Fruit fly (Drosophila melanogaster) whole organism, embryonic: ENCODE results near the gene Atg6.

ENCODE experiments used
- Bgb ChIP-seq: fragments of 200-800 bp; sonication (Bioruptor generic); IDR thresholded peaks from 2 replicates; pipeline ENCODE4 v1.3.6; 2022; ENCODE audit warnings: missing biosample characterization, missing genetic modification characterization; ENCODE audit not compliant: partially characterized antibody
- CG12155 ChIP-seq: fragments of 200-800 bp; sonication (Bioruptor generic); optimal IDR thresholded peaks from 3 replicates; lab custom pipeline; 2016; ENCODE audit warnings: missing biosample characterization, missing genetic modification characterization
- CG12769 ChIP-seq: fragments of 200-800 bp; sonication (Bioruptor generic); optimal IDR thresholded peaks from 2 replicates; lab custom pipeline; 2019; ENCODE audit warnings: missing biosample characterization, mild to moderate bottlenecking, missing genetic modification characterization, moderate library complexity
- CG13296 ChIP-seq: fragments of 200-800 bp; sonication (Bioruptor generic); optimal IDR thresholded peaks from 3 replicates; lab custom pipeline; 2018; ENCODE audit warnings: missing biosample characterization, mild to moderate bottlenecking, missing genetic modification characterization
- CG13424 ChIP-seq: fragments of 200-800 bp; sonication (Bioruptor generic); optimal IDR thresholded peaks from 2 replicates; lab custom pipeline; 2019; ENCODE audit warnings: missing biosample characterization, mild to moderate bottlenecking, missing genetic modification characterization, moderate library complexity
- CG13894 ChIP-seq: fragments of 200-800 bp; sonication (Bioruptor generic); optimal IDR thresholded peaks from 3 replicates; lab custom pipeline; 2018; ENCODE audit warnings: missing biosample characterization, mild to moderate bottlenecking, missing genetic modification characterization, moderate library complexity
- CG15514 ChIP-seq: fragments of 200-800 bp; sonication (Bioruptor generic); optimal IDR thresholded peaks from 3 replicates; lab custom pipeline; 2017; ENCODE audit warnings: missing biosample characterization, missing genetic modification characterization, mild to moderate bottlenecking, moderate library complexity, missing genetic modification reagents
- CG1792 ChIP-seq: fragments of 200-800 bp; sonication (Bioruptor generic); optimal IDR thresholded peaks from 2 replicates; lab custom pipeline; 2016; ENCODE audit warnings: missing biosample characterization, missing genetic modification characterization
- CG1832 ChIP-seq: fragments of 200-800 bp; sonication (Bioruptor generic); optimal IDR thresholded peaks from 2 replicates; lab custom pipeline; 2017; ENCODE audit warnings: missing biosample characterization, mild to moderate bottlenecking, missing genetic modification characterization, inconsistent platforms
- CG18599 ChIP-seq: fragments of 200-800 bp; sonication (Bioruptor generic); optimal IDR thresholded peaks from 3 replicates; lab custom pipeline; 2017; ENCODE audit warnings: missing biosample characterization, missing genetic modification characterization, mild to moderate bottlenecking, moderate library complexity, missing genetic modification reagents
- CG2120 ChIP-seq: fragments of 200-800 bp; sonication (Bioruptor generic); optimal IDR thresholded peaks from 3 replicates; lab custom pipeline; 2016; ENCODE audit warnings: missing biosample characterization, missing genetic modification characterization
- CG2129 ChIP-seq: fragments of 200-800 bp; sonication (Bioruptor generic); IDR thresholded peaks from 2 replicates; pipeline ENCODE4 v1.3.6; 2022; ENCODE audit warnings: missing biosample characterization, missing genetic modification characterization; ENCODE audit not compliant: partially characterized antibody
- CG3847 ChIP-seq: fragments of 200-800 bp; sonication (Bioruptor generic); IDR thresholded peaks from 2 replicates; pipeline ENCODE4 v1.3.6; 2022; ENCODE audit warnings: missing biosample characterization, missing genetic modification characterization
- CG4404 ChIP-seq: fragments of 200-800 bp; sonication (Bioruptor generic); IDR thresholded peaks from 2 replicates; pipeline ENCODE4 v1.3.6; 2022; ENCODE audit warnings: missing biosample characterization, missing genetic modification characterization
- CG5245 ChIP-seq: fragments of 200-800 bp; sonication (Bioruptor generic); optimal IDR thresholded peaks from 3 replicates; lab custom pipeline; 2016; ENCODE audit warnings: missing biosample characterization, missing genetic modification characterization
- CG6683 ChIP-seq: fragments of 200-800 bp; sonication (Bioruptor generic); optimal IDR thresholded peaks from 2 replicates; lab custom pipeline; 2017; ENCODE audit warnings: missing biosample characterization, mild to moderate bottlenecking, missing genetic modification characterization, missing genetic modification reagents
- CG6813 ChIP-seq: fragments of 200-800 bp; sonication (Bioruptor generic); optimal IDR thresholded peaks from 2 replicates; lab custom pipeline; 2017; ENCODE audit warnings: missing biosample characterization, missing genetic modification characterization, mild to moderate bottlenecking, moderate library complexity, missing genetic modification reagents
- CG7357 ChIP-seq: fragments of 200-800 bp; sonication (Bioruptor generic); IDR thresholded peaks from 3 replicates; pipeline ENCODE4 v1.3.6; 2022; ENCODE audit warnings: missing biosample characterization, missing genetic modification characterization
- CG7745 ChIP-seq: fragments of 200-800 bp; sonication (Bioruptor generic); optimal IDR thresholded peaks from 2 replicates; lab custom pipeline; 2018; ENCODE audit warnings: missing biosample characterization, mild to moderate bottlenecking, missing genetic modification characterization, moderate library complexity
- CG9932 ChIP-seq: fragments of 200-800 bp; sonication (Bioruptor generic); IDR thresholded peaks from 2 replicates; pipeline ENCODE4 v1.3.6; 2022; ENCODE audit warnings: missing biosample characterization, missing genetic modification characterization
- CHES-1-like ChIP-seq: fragments of 200-800 bp; sonication (Bioruptor generic); optimal IDR thresholded peaks from 2 replicates; lab custom pipeline; 2016; ENCODE audit warnings: missing biosample characterization, missing genetic modification characterization
- Doc3 ChIP-seq: fragments of 200-800 bp; sonication (Bioruptor generic); IDR thresholded peaks from 3 replicates; pipeline ENCODE4 v1.3.6; 2022; ENCODE audit warnings: missing biosample characterization, missing genetic modification characterization; ENCODE audit not compliant: partially characterized antibody
- Gsc ChIP-seq: fragments of 200-800 bp; sonication (Bioruptor generic); IDR thresholded peaks from 2 replicates; pipeline ENCODE4 v1.3.6; 2022; ENCODE audit warnings: missing biosample characterization, missing genetic modification characterization
- Gug ChIP-seq: fragments of 200-800 bp; sonication (Bioruptor generic); IDR thresholded peaks from 4 replicates; pipeline ENCODE4 v1.3.6; 2022; ENCODE audit warnings: missing biosample characterization, missing genetic modification characterization
- Hr3 ChIP-seq: fragments of 200-800 bp; sonication (Bioruptor generic); optimal IDR thresholded peaks from 3 replicates; lab custom pipeline; 2016; ENCODE audit warnings: missing biosample characterization, missing genetic modification characterization
- Hr51 ChIP-seq, 2 experiments: fragments of 200-800 bp; sonication (Bioruptor generic); optimal IDR thresholded peaks; 2 replicates in 1 of 2; 3 replicates in 1 of 2; lab custom pipeline; 2016 to 2018; ENCODE audit warnings: missing biosample characterization in 2 of 2, missing genetic modification characterization in 2 of 2, mild to moderate bottlenecking in 1 of 2, moderate library complexity in 1 of 2
- Hsf ChIP-seq: fragments of 200-800 bp; sonication (Bioruptor generic); optimal IDR thresholded peaks from 3 replicates; lab custom pipeline; 2016; ENCODE audit warnings: missing biosample characterization, missing genetic modification characterization
- Lim3 ChIP-seq: fragments of 200-800 bp; sonication (Bioruptor generic); IDR thresholded peaks from 2 replicates; pipeline ENCODE4 v1.3.6; 2022; ENCODE audit warnings: missing biosample characterization, missing genetic modification characterization
- NC2α ChIP-seq: fragments of 200-800 bp; sonication (Bioruptor generic); optimal IDR thresholded peaks from 2 replicates; lab custom pipeline; 2016; ENCODE audit warnings: missing biosample characterization, missing genetic modification characterization
- Nf-YC ChIP-seq: fragments of 200-800 bp; optimal IDR thresholded peaks from 3 replicates; lab custom pipeline; 2019; ENCODE audit warnings: missing biosample characterization, mild to moderate bottlenecking, missing genetic modification characterization, moderate library complexity
- Oli ChIP-seq: fragments of 200-800 bp; sonication (Bioruptor generic); optimal IDR thresholded peaks from 2 replicates; lab custom pipeline; 2018; ENCODE audit warnings: missing biosample characterization, mild to moderate bottlenecking, missing genetic modification characterization, moderate library complexity
- Optix ChIP-seq: fragments of 200-800 bp; sonication (Bioruptor generic); IDR thresholded peaks from 3 replicates; pipeline ENCODE4 v1.3.6; 2022; ENCODE audit warnings: missing biosample characterization, missing genetic modification characterization
- Stat92E ChIP-seq, 3 experiments: fragments of >200 bp in 2 of 3; fragments of 200-800 bp in 1 of 3; sonication (Bioruptor generic) in 1 of 3; optimal IDR thresholded peaks; 2 replicates each; lab custom pipeline; 2017 to 2019; ENCODE audit warnings: missing biosample characterization in 3 of 3, missing genetic modification characterization in 3 of 3, mild to moderate bottlenecking in 1 of 3, moderate library complexity in 1 of 3
- abd-A ChIP-seq: fragments of 200-800 bp; sonication (Bioruptor generic); optimal IDR thresholded peaks from 3 replicates; lab custom pipeline; 2019; ENCODE audit warnings: missing biosample characterization, mild to moderate bottlenecking, missing genetic modification characterization, moderate library complexity
- ap ChIP-seq: fragments of 200-800 bp; sonication (Bioruptor generic); IDR thresholded peaks from 2 replicates; pipeline ENCODE4 v1.3.6; 2022; ENCODE audit warnings: missing biosample characterization, missing genetic modification characterization
- chif ChIP-seq, 2 experiments: fragments of 200-800 bp; sonication (Bioruptor generic); optimal IDR thresholded peaks; 3 replicates each; lab custom pipeline; 2016; ENCODE audit warnings: missing biosample characterization in 2 of 2, missing genetic modification characterization in 2 of 2
- crol ChIP-seq: fragments of 200-800 bp; sonication (Bioruptor generic); IDR thresholded peaks from 2 replicates; pipeline ENCODE4 v1.3.6; 2022; ENCODE audit warnings: missing biosample characterization, missing genetic modification characterization
- dan ChIP-seq: fragments of 200-800 bp; sonication (Bioruptor generic); IDR thresholded peaks from 2 replicates; pipeline ENCODE4 v1.3.6; 2022; ENCODE audit warnings: missing biosample characterization, missing genetic modification characterization
- dm ChIP-seq: fragments of 200-800 bp; sonication (Bioruptor generic); optimal IDR thresholded peaks from 3 replicates; lab custom pipeline; 2016; ENCODE audit warnings: missing biosample characterization, missing genetic modification characterization
- emc ChIP-seq: fragments of 200-800 bp; sonication (Bioruptor generic); optimal IDR thresholded peaks from 2 replicates; lab custom pipeline; 2016; ENCODE audit warnings: missing biosample characterization, missing genetic modification characterization
- hb ChIP-seq: fragments of 200-800 bp; sonication (Bioruptor generic); IDR thresholded peaks from 3 replicates; pipeline ENCODE4 v1.3.6; 2022; ENCODE audit warnings: missing biosample characterization, missing genetic modification characterization; ENCODE audit not compliant: partially characterized antibody
- kah ChIP-seq: fragments of 200-800 bp; sonication (Bioruptor generic); optimal IDR thresholded peaks from 2 replicates; lab custom pipeline; 2018; ENCODE audit warnings: missing biosample characterization, mild to moderate bottlenecking, missing genetic modification characterization
- pan ChIP-seq, 4 experiments: fragments of >200 bp in 3 of 4; fragments of 200-800 bp in 1 of 4; sonication (Bioruptor generic) in 1 of 4; optimal IDR thresholded peaks in 3 of 4; IDR thresholded peaks in 1 of 4; 2 replicates each; pipeline versions ENCODE4 v1.3.6 to Lab custom; 2017 to 2022; ENCODE audit warnings: missing biosample characterization in 2 of 4, missing genetic modification characterization in 2 of 4, mixed read lengths in 1 of 4
- pb ChIP-seq: fragments of 200-800 bp; sonication (Bioruptor generic); optimal IDR thresholded peaks from 3 replicates; lab custom pipeline; 2016; ENCODE audit warnings: missing biosample characterization, missing genetic modification characterization
- peb ChIP-seq: fragments of 200-800 bp; sonication (Bioruptor generic); IDR thresholded peaks from 2 replicates; pipeline ENCODE4 v1.3.6; 2022; ENCODE audit warnings: missing biosample characterization, missing genetic modification characterization
- row ChIP-seq: fragments of 200-800 bp; sonication (Bioruptor generic); IDR thresholded peaks from 3 replicates; pipeline ENCODE4 v1.3.6; 2022; ENCODE audit warnings: missing biosample characterization, missing genetic modification characterization
- sc ChIP-seq, 3 experiments: fragments of >200 bp in 2 of 3; fragments of 200-800 bp in 1 of 3; sonication (Bioruptor generic) in 1 of 3; optimal IDR thresholded peaks; 2 replicates in 2 of 3; 3 replicates in 1 of 3; lab custom pipeline; 2017; ENCODE audit warnings: mild to moderate bottlenecking in 1 of 3, missing biosample characterization in 1 of 3, missing genetic modification characterization in 1 of 3, missing genetic modification reagents in 1 of 3
- stwl ChIP-seq: fragments of 200-800 bp; sonication (Bioruptor generic); optimal IDR thresholded peaks from 3 replicates; lab custom pipeline; 2018; ENCODE audit warnings: missing biosample characterization, mild to moderate bottlenecking, missing genetic modification characterization, moderate library complexity
- tna ChIP-seq: fragments of 200-800 bp; sonication (Bioruptor generic); IDR thresholded peaks from 2 replicates; pipeline ENCODE4 v1.3.6; 2022; ENCODE audit warnings: missing biosample characterization, missing genetic modification characterization; ENCODE audit not compliant: partially characterized antibody

Gene Atg6

dm6 chr3R:24073703-24074102, 23.1 kb upstream of the Atg6 start (continued):
- no peak for TF ChIP-seq dan (GFP tag; lab: Robert Waterston, UW)
- peak; percentile 19 for TF ChIP-seq CG15514
- no peak for TF ChIP-seq CG7357 (GFP tag; lab: Robert Waterston, UW)
- peak; percentile 1 for TF ChIP-seq CG6813 (GFP tag; lab: Kevin White, UChicago)
- TF ChIP-seq tna (GFP tag; lab: Robert Waterston, UW) = no peak
- no peak for TF ChIP-seq Bgb (GFP tag; lab: Robert Waterston, UW)
- peak; percentile 54; the same call in 2 of the 3 replicates for TF ChIP-seq row
- no peak for TF ChIP-seq chif (GFP tag; optimal IDR thresholded peaks at IDR 0.05; lab: Kevin White, UChicago)
- no peak for TF ChIP-seq CG1832 (GFP tag; lab: Kevin White, UChicago)
- TF ChIP-seq CG4404 (GFP tag; lab: Robert Waterston, UW) = no peak
- TF ChIP-seq pb (GFP tag; lab: Kevin White, UChicago) = no peak
- no peak for TF ChIP-seq ap
- no peak for TF ChIP-seq CG13424 (tag; lab: Kevin White, UChicago)
- no peak for TF ChIP-seq Gug (GFP tag; lab: Robert Waterston, UW)
- no peak; the same call in 1 of the 2 replicates for TF ChIP-seq CG3847
- no peak for TF ChIP-seq crol (GFP tag; lab: Robert Waterston, UW)
- TF ChIP-seq Gsc = no peak
- TF ChIP-seq CG13894 (tag; lab: Kevin White, UChicago) = peak; percentile 41
- TF ChIP-seq Oli (tag; lab: Kevin White, UChicago) = peak; percentile 5
- no peak for TF ChIP-seq kah (GFP tag; lab: Kevin White, UChicago)
- no peak for TF ChIP-seq CG13296
- TF ChIP-seq abd-A (tag; lab: Kevin White, UChicago) = peak; percentile 46
- no peak for TF ChIP-seq emc
- TF ChIP-seq Hr3 (GFP tag; lab: Kevin White, UChicago) = no peak
- TF ChIP-seq pan (optimal IDR thresholded peaks at IDR 0.05; lab: Kevin White, UChicago) = no peak
- TF ChIP-seq pan (GFP tag; optimal IDR thresholded peaks at IDR 0.05 in 1 of 2, IDR thresholded peaks at IDR 0.05 in 1 of 2) = no peak
- no peak for TF ChIP-seq Lim3 (GFP tag; lab: Robert Waterston, UW)
- no peak for TF ChIP-seq CG5245 (GFP tag; lab: Kevin White, UChicago)
- TF ChIP-seq dm (GFP tag; lab: Kevin White, UChicago) = no peak
- TF ChIP-seq CG18599 (GFP tag; lab: Kevin White, UChicago) = peak; percentile 71
- no peak for TF ChIP-seq CG7745 (tag; lab: Kevin White, UChicago)
- no peak for TF ChIP-seq Nf-YC
- TF ChIP-seq CG12769 (tag; lab: Kevin White, UChicago) = no peak
- TF ChIP-seq NC2α (GFP tag; lab: Kevin White, UChicago) = no peak
- TF ChIP-seq sc (optimal IDR thresholded peaks at IDR 0.05; lab: Kevin White, UChicago) = no peak
- no peak for TF ChIP-seq sc (GFP tag; optimal IDR thresholded peaks at IDR 0.05; lab: Kevin White, UChicago)
- no peak for TF ChIP-seq hb (GFP tag; lab: Robert Waterston, UW)
- TF ChIP-seq Doc3 (GFP tag; lab: Robert Waterston, UW) = no peak
- no peak for TF ChIP-seq stwl (tag; lab: Kevin White, UChicago)
- no peak for TF ChIP-seq Hsf (GFP tag; lab: Kevin White, UChicago)
- no peak for TF ChIP-seq CHES-1-like (GFP tag; lab: Kevin White, UChicago)
- no peak for TF ChIP-seq CG6683 (GFP tag; lab: Kevin White, UChicago)
- peak in 1 of 2 experiments; percentile 27 for TF ChIP-seq Hr51 (GFP tag; optimal IDR thresholded peaks at IDR 0.05; lab: Kevin White, UChicago)
- TF ChIP-seq peb = no peak
- no peak for TF ChIP-seq Stat92E (GFP tag; optimal IDR thresholded peaks at IDR 0.05; lab: Kevin White, UChicago)
- no peak for TF ChIP-seq Optix
- no peak for TF ChIP-seq CG1792 (GFP tag; lab: Kevin White, UChicago)
- no peak for TF ChIP-seq CG12155 (GFP tag; lab: Kevin White, UChicago)
- TF ChIP-seq CG9932 (GFP tag; lab: Robert Waterston, UW) = 0 out of 2 replicates have a peak, but pooled peaks have one; percentile 10
- TF ChIP-seq CG2120 (GFP tag; lab: Kevin White, UChicago) = peak; percentile 60
- TF ChIP-seq CG2129 = no peak
